Worm (Caenorhabditis elegans) whole organism, L1 larva: ENCODE data around the gene ostf-4.
"Not testable (repeated sequence)": the region's sequence is repeated elsewhere in the genome, so short reads cannot be mapped to it uniquely, and the experiment has no call there.

Source experiments
- C04F5.9 ChIP-seq: sonication (generic microtip); optimal IDR thresholded peaks from 2 replicates; lab custom pipeline; 2016; ENCODE audit warnings: missing genetic modification characterization, missing compliant biosample characterization
- C16A3.4 ChIP-seq: fragments of 150-350 bp; optimal IDR thresholded peaks from 2 replicates; lab custom pipeline; 2014; ENCODE audit warnings: missing biosample characterization, missing genetic modification characterization
- C34B4.2 ChIP-seq: sonication (generic microtip); optimal IDR thresholded peaks from 2 replicates; lab custom pipeline; 2017; ENCODE audit warnings: mild to moderate bottlenecking, missing genetic modification characterization, missing compliant biosample characterization
- F16B12.6 ChIP-seq: fragments of 150-350 bp; optimal IDR thresholded peaks from 2 replicates; lab custom pipeline; 2014; ENCODE audit warnings: missing biosample characterization, missing genetic modification characterization
- aha-1 ChIP-seq: fragments of 150-350 bp; optimal IDR thresholded peaks from 2 replicates; lab custom pipeline; 2014; ENCODE audit warnings: missing biosample characterization, missing genetic modification characterization
- alr-1 ChIP-seq: fragments of 200-800 bp; sonication (Bioruptor generic); optimal IDR thresholded peaks from 2 replicates; lab custom pipeline; 2018; ENCODE audit warnings: borderline replicate concordance, mild to moderate bottlenecking, missing genetic modification characterization, missing compliant biosample characterization
- aly-2 ChIP-seq: fragments of 150-350 bp; optimal IDR thresholded peaks from 2 replicates; lab custom pipeline; 2014; ENCODE audit warnings: missing biosample characterization, missing genetic modification characterization
- blmp-1 ChIP-seq: fragments of 150-350 bp; optimal IDR thresholded peaks from 2 replicates; lab custom pipeline; 2014; ENCODE audit warnings: missing biosample characterization, missing genetic modification characterization
- ces-1 ChIP-seq: fragments of 150-350 bp; optimal IDR thresholded peaks from 2 replicates; lab custom pipeline; 2014; ENCODE audit warnings: missing biosample characterization, missing genetic modification reagents, missing genetic modification characterization
- dpl-1 ChIP-seq, 3 experiments: fragments of 150-350 bp in 2 of 3; sonication (generic microtip) in 1 of 3; optimal IDR thresholded peaks; 2 replicates each; lab custom pipeline; 2014 to 2017; ENCODE audit warnings: missing biosample characterization in 3 of 3, missing genetic modification characterization in 3 of 3, missing genetic modification reagents in 3 of 3
- efl-1 ChIP-seq, 4 experiments: fragments of 150-350 bp; optimal IDR thresholded peaks in 3 of 4; peaks in 1 of 4; 1 replicate in 1 of 4; 2 replicates in 3 of 4; lab custom pipeline; 2014; ENCODE audit warnings: missing biosample characterization in 2 of 4, missing genetic modification characterization in 2 of 4, missing genetic modification reagents in 2 of 4
- egl-13 ChIP-seq: sonication (generic microtip); optimal IDR thresholded peaks from 2 replicates; lab custom pipeline; 2016; ENCODE audit warnings: missing genotype, missing genetic modification reagents, missing genetic modification characterization, missing compliant biosample characterization
- ets-5 ChIP-seq: fragments of 200-800 bp; sonication (Bioruptor generic); IDR thresholded peaks from 2 replicates; pipeline ENCODE4 v1.3.6; 2022; ENCODE audit warnings: missing genetic modification characterization, missing compliant biosample characterization
- fkh-4 ChIP-seq: sonication (generic microtip); optimal IDR thresholded peaks from 2 replicates; lab custom pipeline; 2016; ENCODE audit warnings: missing compliant biosample characterization, missing genetic modification characterization, borderline replicate concordance
- fos-1 ChIP-seq: fragments of 150-350 bp; optimal IDR thresholded peaks from 2 replicates; lab custom pipeline; 2014; ENCODE audit warnings: missing biosample characterization, missing genetic modification characterization
- grh-1 ChIP-seq: fragments of 200-800 bp; sonication (Bioruptor generic); IDR thresholded peaks from 2 replicates; pipeline ENCODE4 v1.3.6; 2022; ENCODE audit warnings: missing genetic modification reagents, missing genetic modification characterization, missing compliant biosample characterization
- hlh-17 ChIP-seq: fragments of 200-800 bp; sonication (Bioruptor generic); optimal IDR thresholded peaks from 2 replicates; lab custom pipeline; 2018; ENCODE audit warnings: missing genetic modification characterization, mild to moderate bottlenecking, missing compliant biosample characterization, moderate library complexity, borderline replicate concordance
- hpl-2 ChIP-seq: fragments of 150-350 bp; optimal IDR thresholded peaks from 2 replicates; lab custom pipeline; 2014; ENCODE audit warnings: missing biosample characterization, missing genetic modification reagents, missing genetic modification characterization
- irx-1 ChIP-seq: sonication (generic microtip); optimal IDR thresholded peaks from 2 replicates; lab custom pipeline; 2016; ENCODE audit warnings: missing genetic modification characterization, missing compliant biosample characterization
- lin-35 ChIP-seq, 2 experiments: fragments of 150-350 bp; optimal IDR thresholded peaks; 2 replicates each; lab custom pipeline; 2014; ENCODE audit warnings: missing biosample characterization in 2 of 2, missing genetic modification characterization in 2 of 2, missing genetic modification reagents in 2 of 2
- lsy-2 ChIP-seq, 2 experiments: fragments of 150-350 bp; optimal IDR thresholded peaks; 2 replicates each; lab custom pipeline; 2014; ENCODE audit warnings: missing biosample characterization in 2 of 2, missing genetic modification characterization in 2 of 2
- mdl-1 ChIP-seq, 2 experiments: fragments of 150-350 bp; optimal IDR thresholded peaks; 2 replicates each; lab custom pipeline; 2014 to 2017; ENCODE audit warnings: missing biosample characterization in 2 of 2, missing genetic modification characterization in 2 of 2, inconsistent platforms in 1 of 2
- mef-2 ChIP-seq: fragments of 150-350 bp; optimal IDR thresholded peaks from 2 replicates; lab custom pipeline; 2014; ENCODE audit warnings: missing biosample characterization, missing genetic modification characterization
- mep-1 ChIP-seq: fragments of 150-350 bp; optimal IDR thresholded peaks from 2 replicates; lab custom pipeline; 2014; ENCODE audit warnings: missing biosample characterization, missing genetic modification characterization
- nhr-237 ChIP-seq: fragments of 150-350 bp; optimal IDR thresholded peaks from 2 replicates; lab custom pipeline; 2014; ENCODE audit warnings: missing biosample characterization, missing genetic modification characterization
- nhr-28 ChIP-seq: fragments of 150-350 bp; optimal IDR thresholded peaks from 2 replicates; lab custom pipeline; 2014; ENCODE audit warnings: missing biosample characterization, missing genetic modification characterization
- nhr-47 ChIP-seq: sonication (generic microtip); optimal IDR thresholded peaks from 2 replicates; lab custom pipeline; 2016; ENCODE audit warnings: mild to moderate bottlenecking, missing genetic modification characterization, moderate library complexity, missing compliant biosample characterization
- nhr-77 ChIP-seq: fragments of 150-350 bp; optimal IDR thresholded peaks from 2 replicates; lab custom pipeline; 2014; ENCODE audit warnings: missing biosample characterization, missing genetic modification characterization
- nhr-85 ChIP-seq: sonication (generic microtip); peaks from one replicate; lab custom pipeline; 2016; ENCODE audit warnings: missing genetic modification characterization, inconsistent platforms, missing compliant biosample characterization
- nhr-90 ChIP-seq: sonication (generic microtip); optimal IDR thresholded peaks from 2 replicates; lab custom pipeline; 2016; ENCODE audit warnings: mild to moderate bottlenecking, missing genetic modification characterization, missing compliant biosample characterization; ENCODE audit not compliant: poor library complexity
- rnt-1 ChIP-seq: sonication (generic microtip); optimal IDR thresholded peaks from 2 replicates; lab custom pipeline; 2016; ENCODE audit warnings: mild to moderate bottlenecking, missing genetic modification characterization, moderate library complexity, missing compliant biosample characterization
- skn-1 ChIP-seq: fragments of 150-350 bp; optimal IDR thresholded peaks from 2 replicates; lab custom pipeline; 2014; ENCODE audit warnings: missing biosample characterization, missing genetic modification characterization
- snpc-4 ChIP-seq: fragments of 150-350 bp; optimal IDR thresholded peaks from 2 replicates; lab custom pipeline; 2014; ENCODE audit warnings: missing biosample characterization, missing genetic modification characterization
- snu-23 ChIP-seq: sonication (generic microtip); optimal IDR thresholded peaks from 2 replicates; lab custom pipeline; 2016; ENCODE audit warnings: missing genetic modification characterization, missing compliant biosample characterization
- sox-4 ChIP-seq: sonication (generic microtip); optimal IDR thresholded peaks from 2 replicates; lab custom pipeline; 2016; ENCODE audit warnings: missing genetic modification characterization, missing compliant biosample characterization
- sptf-1 ChIP-seq: fragments of 150-350 bp; optimal IDR thresholded peaks from 2 replicates; lab custom pipeline; 2014; ENCODE audit warnings: missing biosample characterization, missing genetic modification characterization
- sup-37 ChIP-seq: fragments of 200-800 bp; sonication (Bioruptor generic); optimal IDR thresholded peaks from 2 replicates; lab custom pipeline; 2018; ENCODE audit warnings: mild to moderate bottlenecking, missing genetic modification characterization, missing compliant biosample characterization
- swsn-7 ChIP-seq: sonication (generic microtip); optimal IDR thresholded peaks from 2 replicates; lab custom pipeline; 2016; ENCODE audit warnings: missing genetic modification characterization, missing compliant biosample characterization
- tbx-2 ChIP-seq: sonication (generic microtip); optimal IDR thresholded peaks from 2 replicates; lab custom pipeline; 2016; ENCODE audit warnings: missing genetic modification characterization, missing compliant biosample characterization
- tlp-1 ChIP-seq: fragments of 150-350 bp; optimal IDR thresholded peaks from 2 replicates; lab custom pipeline; 2014; ENCODE audit warnings: missing biosample characterization, missing genetic modification characterization
- unc-86 ChIP-seq: sonication (generic microtip); optimal IDR thresholded peaks from 2 replicates; lab custom pipeline; 2016; ENCODE audit warnings: missing genetic modification characterization, missing compliant biosample characterization
- vab-15 ChIP-seq: sonication (generic microtip); optimal IDR thresholded peaks from 2 replicates; lab custom pipeline; 2017; ENCODE audit warnings: missing genotype, mild to moderate bottlenecking, missing genetic modification characterization, missing compliant biosample characterization
- xbp-1 ChIP-seq: sonication (generic microtip); optimal IDR thresholded peaks from 2 replicates; lab custom pipeline; 2016; ENCODE audit warnings: missing genetic modification characterization, missing compliant biosample characterization
- zag-1 ChIP-seq: fragments of 150-350 bp; optimal IDR thresholded peaks from 2 replicates; lab custom pipeline; 2014; ENCODE audit warnings: missing biosample characterization, missing genetic modification characterization
- zip-4 ChIP-seq: fragments of 200-800 bp; sonication (Bioruptor generic); optimal IDR thresholded peaks from 2 replicates; lab custom pipeline; 2018; ENCODE audit warnings: mild to moderate bottlenecking, missing genetic modification characterization, moderate library complexity, missing compliant biosample characterization
- ztf-11 ChIP-seq, 2 experiments: sonication (generic microtip); optimal IDR thresholded peaks; 2 replicates each; lab custom pipeline; 2016 to 2017; ENCODE audit warnings: missing genetic modification characterization in 2 of 2, missing biosample characterization in 1 of 2, missing compliant biosample characterization in 1 of 2
- ztf-4 ChIP-seq: fragments of 150-350 bp; optimal IDR thresholded peaks from 2 replicates; lab custom pipeline; 2014; ENCODE audit warnings: missing biosample characterization, missing genetic modification characterization

Gene ostf-4

DNA sequence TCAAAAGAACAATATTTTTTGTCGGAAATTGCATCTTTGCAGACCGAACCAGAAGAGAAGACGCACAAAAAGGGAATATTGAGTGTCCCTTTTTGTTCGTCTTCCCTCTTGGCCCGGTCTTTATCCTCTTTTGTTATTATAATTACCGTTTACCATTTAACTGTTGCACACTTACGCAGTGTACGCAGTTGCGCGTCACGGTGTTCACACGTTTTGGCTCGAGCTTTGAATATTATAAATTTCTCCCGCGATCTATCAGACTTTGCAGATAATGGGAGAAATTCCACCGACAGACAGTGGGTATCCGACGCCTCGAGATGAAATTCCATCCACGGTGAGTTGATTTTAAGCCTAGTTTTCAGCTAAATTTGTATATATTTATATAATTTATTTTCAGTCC lies 2.4 kb upstream of the ostf-4 start, which contains the start of gene sas-7:
Gene sas-7 (plus strand): TSS at position 232 of the 400 bp plus-strand sequence.
- no peak for TF ChIP-seq fkh-4 (tag; lab: Kevin White, UChicago)
- TF ChIP-seq sptf-1 (tag; lab: Kevin White, UChicago): no peak
- TF ChIP-seq nhr-237 (tag; lab: Kevin White, UChicago): no peak
- TF ChIP-seq aly-2: no peak
- no peak for TF ChIP-seq unc-86 (tag; lab: Kevin White, UChicago)
- TF ChIP-seq hlh-17 (GFP tag; lab: Kevin White, UChicago): no peak
- TF ChIP-seq snpc-4: no peak
- TF ChIP-seq hpl-2 (GFP tag; lab: Kevin White, UChicago): no peak
- TF ChIP-seq blmp-1 (tag; lab: Kevin White, UChicago): peak; percentile 22
- no peak for TF ChIP-seq sup-37 (GFP tag; lab: Kevin White, UChicago)
- no peak for TF ChIP-seq mdl-1 (tag; optimal IDR thresholded peaks at IDR 0.05; lab: Kevin White, UChicago)
- no peak for TF ChIP-seq ztf-4 (tag; lab: Kevin White, UChicago)
- no peak for TF ChIP-seq alr-1 (tag; lab: Kevin White, UChicago)
- peak; percentile 77 for TF ChIP-seq F16B12.6 (tag; lab: Kevin White, UChicago)
- TF ChIP-seq ets-5 (GFP tag; lab: Robert Waterston, UW): no peak
- peak; percentile 57 to 75 (median 65) for TF ChIP-seq dpl-1 (GFP tag; optimal IDR thresholded peaks at IDR 0.05; lab: Kevin White, UChicago)
- TF ChIP-seq lsy-2 (tag; optimal IDR thresholded peaks at IDR 0.05; lab: Kevin White, UChicago): peak in 1 of 2 experiments; percentile 1
- TF ChIP-seq rnt-1 (tag; lab: Kevin White, UChicago): no peak
- TF ChIP-seq nhr-77 (tag; lab: Kevin White, UChicago): no peak
- no peak for TF ChIP-seq mep-1
- TF ChIP-seq lin-35 (GFP tag; optimal IDR thresholded peaks at IDR 0.05; lab: Kevin White, UChicago): peak; percentile 35 to 81
- TF ChIP-seq snu-23 (GFP tag; lab: Kevin White, UChicago): no peak
- TF ChIP-seq tbx-2 (tag; lab: Kevin White, UChicago): no peak
- no peak for TF ChIP-seq sox-4 (tag; lab: Kevin White, UChicago)
- no peak for TF ChIP-seq fos-1 (tag; lab: Kevin White, UChicago)
- peak in 1 of 2 experiments; percentile 69 for TF ChIP-seq efl-1 (optimal IDR thresholded peaks at IDR 0.05; lab: Kevin White, UChicago)
- TF ChIP-seq efl-1 (GFP tag; optimal IDR thresholded peaks at IDR 0.05 in 1 of 2; lab: Kevin White, UChicago): peak; percentile 78 to 97

DNA sequence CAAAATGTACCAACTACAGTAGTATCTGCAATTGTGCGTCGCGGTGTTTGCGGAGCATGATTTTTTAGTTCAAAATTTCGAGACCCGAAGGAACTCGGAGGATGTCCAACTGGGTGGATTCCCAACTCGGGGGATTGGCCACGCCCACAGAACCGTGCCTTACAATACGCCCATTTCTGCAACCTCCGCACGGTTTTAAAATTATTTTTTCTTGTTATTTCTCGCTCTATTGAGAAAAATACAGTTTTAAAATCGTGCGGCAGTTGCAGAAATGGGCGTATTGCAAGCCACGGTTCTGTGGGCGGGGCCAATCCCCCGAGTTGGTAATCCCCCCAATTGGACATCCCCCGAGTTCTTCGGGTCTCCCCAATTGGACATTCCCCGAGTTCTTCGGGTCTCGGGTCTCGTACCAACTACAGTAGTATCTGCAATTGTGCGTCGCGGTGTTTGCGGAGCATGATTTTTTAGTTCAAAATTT lies 1.9 kb upstream of the ostf-4 start:
- peak in 1 of 2 experiments; percentile 6 for TF ChIP-seq efl-1 (optimal IDR thresholded peaks at IDR 0.05; lab: Kevin White, UChicago)
- not testable (repeated sequence) for TF ChIP-seq efl-1 (GFP tag; optimal IDR thresholded peaks at IDR 0.05 in 1 of 2; lab: Kevin White, UChicago)

ce11 chrIII:10318755-10319154 lies 396 bp upstream of the ostf-4 start, which contains the start of gene unc-69:
unc-69 (plus strand) TSS chrIII:10318939.
- TF ChIP-seq efl-1 (optimal IDR thresholded peaks at IDR 0.05; lab: Kevin White, UChicago) (peak; percentile 77 to 78), efl-1 (GFP tag; optimal IDR thresholded peaks at IDR 0.05 in 1 of 2; lab: Kevin White, UChicago) (peak; percentile 67 to 96), skn-1 (tag; lab: Kevin White, UChicago) (no peak), ces-1 (GFP tag; lab: Kevin White, UChicago) (no peak), tlp-1 (tag; lab: Kevin White, UChicago) (no peak), C04F5.9 (tag; lab: Kevin White, UChicago) (no peak), swsn-7 (tag; lab: Kevin White, UChicago) (peak; percentile 63), zip-4 (GFP tag; lab: Kevin White, UChicago) (no peak), aly-2 (no peak), grh-1 (GFP tag; lab: Robert Waterston, UW) (no peak), xbp-1 (tag; lab: Kevin White, UChicago) (peak; percentile 85), egl-13 (tag; lab: Kevin White, UChicago) (peak; percentile 33), nhr-47 (tag; lab: Kevin White, UChicago) (peak; percentile 69), tbx-2 (tag; lab: Kevin White, UChicago) (peak; percentile 65), nhr-77 (tag; lab: Kevin White, UChicago) (no peak), aha-1 (tag; lab: Kevin White, UChicago) (no peak), mef-2 (tag; lab: Kevin White, UChicago) (no peak), nhr-85 (peak; percentile 78), snpc-4 (peak; percentile 31), ztf-11 (tag; optimal IDR thresholded peaks at IDR 0.05; lab: Kevin White, UChicago) (peak in 1 of 2 experiments; percentile 3), zag-1 (tag; lab: Kevin White, UChicago) (no peak), nhr-90 (no peak), irx-1 (tag; lab: Kevin White, UChicago) (peak; percentile 6), C34B4.2 (tag; lab: Kevin White, UChicago) (no peak), vab-15 (tag; lab: Kevin White, UChicago) (no peak), sox-4 (tag; lab: Kevin White, UChicago) (no peak), mdl-1 (tag; optimal IDR thresholded peaks at IDR 0.05; lab: Kevin White, UChicago) (no peak), C16A3.4 (tag; lab: Kevin White, UChicago) (peak; percentile 0), alr-1 (tag; lab: Kevin White, UChicago) (no peak), lin-35 (GFP tag; optimal IDR thresholded peaks at IDR 0.05; lab: Kevin White, UChicago) (peak; percentile 74 to 78), nhr-28 (no peak)
